Fruit fly (Drosophila melanogaster) whole organism: ENCODE data around the gene CG11843.

Experiments used
- CG8478 ChIP-seq: fragments of >200 bp; optimal IDR thresholded peaks from 2 replicates; lab custom pipeline; 2018; ENCODE audit warnings: inconsistent platforms
- Dll ChIP-seq: fragments of >200 bp; optimal IDR thresholded peaks from 2 replicates; lab custom pipeline; 2017
- EcR ChIP-seq, 2 experiments: fragments of >200 bp; optimal IDR thresholded peaks; 2 replicates each; lab custom pipeline; 2017; ENCODE audit warnings: missing biosample characterization in 2 of 2, missing genetic modification characterization in 2 of 2, missing genetic modification reagents in 2 of 2
- pan ChIP-seq: fragments of >200 bp; optimal IDR thresholded peaks from 2 replicates; lab custom pipeline; 2017
- psq ChIP-seq: fragments of >200 bp; optimal IDR thresholded peaks from 2 replicates; lab custom pipeline; 2017
- usp ChIP-seq: fragments of >200 bp; optimal IDR thresholded peaks from 2 replicates; lab custom pipeline; 2017; ENCODE audit warnings: missing biosample characterization, missing genetic modification characterization, mixed read lengths

DNA sequence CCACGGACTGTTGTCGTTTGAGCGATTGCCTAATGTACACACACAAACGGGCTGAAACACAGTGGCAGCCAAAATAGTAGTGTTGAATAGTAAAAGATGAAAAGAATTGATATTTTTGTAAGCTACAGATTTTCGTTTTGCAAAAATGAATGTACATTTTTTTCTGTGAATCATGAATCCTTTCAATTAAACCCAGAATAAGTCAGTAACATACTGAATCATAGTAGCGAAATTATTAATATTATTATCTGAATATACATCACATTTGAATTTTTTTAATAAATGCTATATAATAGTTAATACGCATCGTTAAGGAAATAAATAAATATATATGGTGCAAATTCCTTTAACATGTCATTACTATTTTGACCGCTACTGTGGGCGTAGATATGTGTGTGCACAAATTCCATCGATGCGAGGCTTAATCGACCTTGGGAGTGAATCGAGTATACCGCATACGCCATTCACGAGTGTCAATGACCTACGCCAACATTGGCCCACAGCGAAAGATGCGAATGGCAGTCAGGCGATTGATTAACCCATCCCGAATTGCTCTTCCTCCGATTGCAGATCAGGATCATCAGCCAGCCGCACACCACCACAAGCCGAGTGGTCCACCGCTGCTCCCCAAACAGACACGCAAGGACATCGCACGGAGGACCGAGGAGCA lies 13.5 kb upstream of the CG11843 start:
- no peak for TF ChIP-seq usp
- no peak for TF ChIP-seq Dll (lab: Kevin White, UChicago)
- no peak for TF ChIP-seq CG8478
- no peak for TF ChIP-seq pan (lab: Kevin White, UChicago)
- TF ChIP-seq psq (lab: Kevin White, UChicago): no peak
- no peak for TF ChIP-seq EcR (GFP tag; optimal IDR thresholded peaks at IDR 0.05; lab: Kevin White, UChicago)
